Fruit fly (Drosophila melanogaster) whole organism, prepupa: ENCODE data around the gene CG42727.

ENCODE experiments used
- Blimp-1 ChIP-seq: fragments of 200-800 bp; sonication (Bioruptor generic); optimal IDR thresholded peaks from 3 replicates; lab custom pipeline; 2017; ENCODE audit warnings: missing biosample characterization, missing genetic modification characterization, mild to moderate bottlenecking, moderate library complexity, missing genetic modification reagents
- CG11294 ChIP-seq: fragments of 200-800 bp; sonication (Bioruptor generic); IDR thresholded peaks from 2 replicates; pipeline ENCODE4 v1.3.6; 2022; ENCODE audit warnings: missing biosample characterization, missing genetic modification characterization
- CG31627 ChIP-seq: fragments of 200-800 bp; sonication (Bioruptor generic); optimal IDR thresholded peaks from 3 replicates; lab custom pipeline; 2016; ENCODE audit warnings: missing biosample characterization, missing genetic modification characterization
- CG34406 ChIP-seq: fragments of 200-800 bp; sonication (Bioruptor generic); optimal IDR thresholded peaks from 3 replicates; lab custom pipeline; 2016; ENCODE audit warnings: missing biosample characterization, missing genetic modification characterization
- CG6854 ChIP-seq: fragments of 200-800 bp; sonication (Bioruptor generic); optimal IDR thresholded peaks from 2 replicates; lab custom pipeline; 2017; ENCODE audit warnings: missing biosample characterization, mild to moderate bottlenecking, missing genetic modification characterization
- CG7368 ChIP-seq: fragments of 200-800 bp; sonication (Bioruptor generic); optimal IDR thresholded peaks from 3 replicates; lab custom pipeline; 2016; ENCODE audit warnings: missing biosample characterization, missing genetic modification characterization
- Lpt ChIP-seq: fragments of 200-800 bp; sonication (Bioruptor generic); optimal IDR thresholded peaks from 3 replicates; lab custom pipeline; 2016; ENCODE audit warnings: missing biosample characterization, missing genetic modification characterization
- OdsH ChIP-seq: fragments of 200-800 bp; sonication (Bioruptor generic); optimal IDR thresholded peaks from 3 replicates; lab custom pipeline; 2016; ENCODE audit warnings: missing biosample characterization, missing genetic modification characterization
- Sox102F ChIP-seq: fragments of 200-800 bp; sonication (Bioruptor generic); optimal IDR thresholded peaks from 2 replicates; lab custom pipeline; 2016; ENCODE audit warnings: missing biosample characterization, mild to moderate bottlenecking, missing genetic modification characterization
- cyc ChIP-seq: fragments of 200-800 bp; sonication (Bioruptor generic); optimal IDR thresholded peaks from 3 replicates; lab custom pipeline; 2016; ENCODE audit warnings: missing biosample characterization, missing genetic modification characterization
- fd85E ChIP-seq: fragments of 200-800 bp; sonication (Bioruptor generic); optimal IDR thresholded peaks from 3 replicates; lab custom pipeline; 2016; ENCODE audit warnings: missing biosample characterization, missing genetic modification characterization
- salr ChIP-seq, 2 experiments: fragments of 200-800 bp; sonication (Bioruptor generic); optimal IDR thresholded peaks; 3 replicates each; lab custom pipeline; 2016 to 2018; ENCODE audit warnings: missing biosample characterization in 2 of 2, missing genetic modification characterization in 2 of 2, mild to moderate bottlenecking in 1 of 2
- topi ChIP-seq: fragments of 200-800 bp; sonication (Bioruptor generic); optimal IDR thresholded peaks from 3 replicates; lab custom pipeline; 2016; ENCODE audit warnings: missing biosample characterization, missing genetic modification characterization

dm6 chr3R:15320747-15321085, 27.1 kb upstream of the CG42727 start, which contains the start of gene ear:
- TF ChIP-seq CG6854 (GFP tag; lab: Kevin White, UChicago) (no peak), salr (GFP tag; optimal IDR thresholded peaks at IDR 0.05; lab: Kevin White, UChicago) (no peak), CG31627 (no peak), Lpt (no peak), CG34406 (no peak), Sox102F (GFP tag; lab: Kevin White, UChicago) (no peak), OdsH (no peak), Blimp-1 (no peak), CG7368 (GFP tag; lab: Kevin White, UChicago) (no peak), CG11294 (GFP tag; lab: Robert Waterston, UW) (no peak), topi (GFP tag; lab: Kevin White, UChicago) (no peak), fd85E (GFP tag; lab: Kevin White, UChicago) (no peak), cyc (GFP tag; lab: Kevin White, UChicago) (no peak)
